Worm (Caenorhabditis elegans) whole organism, L3 larva: ENCODE data around the gene nrps-1.
A peak's percentile ranks its signal among the peaks of the same experiment; 100 is the strongest.

ENCODE experiments used
- R02D3.7 ChIP-seq: fragments of 150-350 bp; optimal IDR thresholded peaks from 2 replicates; lab custom pipeline; 2014; ENCODE audit warnings: missing biosample characterization, missing genetic modification characterization
- aly-2 ChIP-seq: fragments of 150-350 bp; optimal IDR thresholded peaks from 2 replicates; lab custom pipeline; 2014; ENCODE audit warnings: missing biosample characterization, missing genetic modification characterization
- ama-1 ChIP-seq: fragments of 150-350 bp; optimal IDR thresholded peaks from 2 replicates; lab custom pipeline; 2018
- ceh-28 ChIP-seq: fragments of 150-350 bp; optimal IDR thresholded peaks from 2 replicates; lab custom pipeline; 2014; ENCODE audit warnings: missing biosample characterization, missing genetic modification reagents, missing genetic modification characterization
- ceh-9 ChIP-seq: sonication (generic microtip); optimal IDR thresholded peaks from 2 replicates; lab custom pipeline; 2018; ENCODE audit warnings: missing biosample characterization, missing genetic modification characterization
- egl-5 ChIP-seq: fragments of 150-350 bp; optimal IDR thresholded peaks from 2 replicates; lab custom pipeline; 2017; ENCODE audit warnings: missing biosample characterization, missing genetic modification reagents, missing genetic modification characterization, inconsistent platforms
- elt-1 ChIP-seq: fragments of 150-350 bp; optimal IDR thresholded peaks from 2 replicates; lab custom pipeline; 2014; ENCODE audit warnings: missing biosample characterization, missing genetic modification characterization
- elt-2 ChIP-seq: sonication (generic microtip); optimal IDR thresholded peaks from 2 replicates; lab custom pipeline; 2016; ENCODE audit warnings: missing genetic modification reagents, mild to moderate bottlenecking, missing genetic modification characterization, missing compliant biosample characterization
- elt-3 ChIP-seq, 3 experiments: fragments of 150-350 bp in 1 of 3; sonication (generic microtip) in 2 of 3; optimal IDR thresholded peaks; 2 replicates in 2 of 3; 4 replicates in 1 of 3; lab custom pipeline; 2014 to 2017; ENCODE audit warnings: missing biosample characterization in 3 of 3, missing genetic modification characterization in 3 of 3
- eor-1 ChIP-seq, 2 experiments: fragments of 150-350 bp; optimal IDR thresholded peaks; 2 replicates each; lab custom pipeline; 2014 to 2018; ENCODE audit warnings: missing biosample characterization in 2 of 2, missing genetic modification characterization in 2 of 2
- fos-1 ChIP-seq: fragments of 150-350 bp; optimal IDR thresholded peaks from 2 replicates; lab custom pipeline; 2014; ENCODE audit warnings: missing biosample characterization, missing genetic modification characterization
- hmg-11 ChIP-seq: sonication (generic microtip); optimal IDR thresholded peaks from 2 replicates; lab custom pipeline; 2016; ENCODE audit warnings: missing genetic modification characterization, missing compliant biosample characterization
- lin-15B ChIP-seq: fragments of 150-350 bp; optimal IDR thresholded peaks from 2 replicates; lab custom pipeline; 2014; ENCODE audit warnings: missing biosample characterization, missing genetic modification characterization
- lin-39 ChIP-seq: fragments of 150-350 bp; optimal IDR thresholded peaks from 2 replicates; lab custom pipeline; 2018; ENCODE audit warnings: missing biosample characterization, missing genetic modification reagents, missing genetic modification characterization
- mdl-1 ChIP-seq: fragments of 150-350 bp; optimal IDR thresholded peaks from 2 replicates; lab custom pipeline; 2014; ENCODE audit warnings: missing biosample characterization, missing genetic modification characterization
- mml-1 ChIP-seq: fragments of 150-350 bp; sonication (generic microtip); optimal IDR thresholded peaks from 3 replicates; lab custom pipeline; 2014; ENCODE audit warnings: missing biosample characterization, missing genetic modification characterization
- nfya-1 ChIP-seq: sonication (generic microtip); optimal IDR thresholded peaks from 2 replicates; lab custom pipeline; 2017; ENCODE audit warnings: missing genetic modification characterization, mild to moderate bottlenecking, missing compliant biosample characterization, antibody characterized with exemption, moderate library complexity; ENCODE audit not compliant: insufficient read depth
- nhr-11 ChIP-seq: fragments of 150-350 bp; optimal IDR thresholded peaks from 2 replicates; lab custom pipeline; 2014; ENCODE audit warnings: missing biosample characterization, missing genetic modification characterization
- nhr-12 ChIP-seq: fragments of 150-350 bp; optimal IDR thresholded peaks from 2 replicates; lab custom pipeline; 2014; ENCODE audit warnings: missing biosample characterization, missing genetic modification characterization
- nhr-23 ChIP-seq: fragments of 150-350 bp; optimal IDR thresholded peaks from 2 replicates; lab custom pipeline; 2014; ENCODE audit warnings: missing biosample characterization, missing genetic modification reagents, missing genetic modification characterization
- nhr-237 ChIP-seq: fragments of 150-350 bp; optimal IDR thresholded peaks from 2 replicates; lab custom pipeline; 2014; ENCODE audit warnings: missing biosample characterization, missing genetic modification characterization
- nhr-25 ChIP-seq: sonication (generic microtip); optimal IDR thresholded peaks from 2 replicates; lab custom pipeline; 2017; ENCODE audit warnings: missing biosample characterization, missing genetic modification characterization
- nhr-28 ChIP-seq: fragments of 150-350 bp; optimal IDR thresholded peaks from 2 replicates; lab custom pipeline; 2014; ENCODE audit warnings: missing biosample characterization, missing genetic modification characterization
- pha-4 ChIP-seq: fragments of 150-350 bp; optimal IDR thresholded peaks from 2 replicates; lab custom pipeline; 2014; ENCODE audit warnings: missing biosample characterization, missing genetic modification reagents, missing genetic modification characterization
- skn-1 ChIP-seq: fragments of 150-350 bp; optimal IDR thresholded peaks from 2 replicates; lab custom pipeline; 2014; ENCODE audit warnings: missing biosample characterization, missing genetic modification characterization
- tbx-2 ChIP-seq: sonication (generic microtip); optimal IDR thresholded peaks from 2 replicates; lab custom pipeline; 2016; ENCODE audit warnings: mild to moderate bottlenecking, missing genetic modification characterization, missing compliant biosample characterization
- unc-62 ChIP-seq: fragments of 150-350 bp; sonication (generic microtip); optimal IDR thresholded peaks from 4 replicates; lab custom pipeline; 2014; ENCODE audit warnings: missing biosample characterization, missing genetic modification reagents, missing genetic modification characterization
- ztf-11 ChIP-seq: fragments of 150-350 bp; optimal IDR thresholded peaks from 2 replicates; lab custom pipeline; 2014; ENCODE audit warnings: missing biosample characterization, missing genetic modification characterization

The nrps-1 gene

DNA sequence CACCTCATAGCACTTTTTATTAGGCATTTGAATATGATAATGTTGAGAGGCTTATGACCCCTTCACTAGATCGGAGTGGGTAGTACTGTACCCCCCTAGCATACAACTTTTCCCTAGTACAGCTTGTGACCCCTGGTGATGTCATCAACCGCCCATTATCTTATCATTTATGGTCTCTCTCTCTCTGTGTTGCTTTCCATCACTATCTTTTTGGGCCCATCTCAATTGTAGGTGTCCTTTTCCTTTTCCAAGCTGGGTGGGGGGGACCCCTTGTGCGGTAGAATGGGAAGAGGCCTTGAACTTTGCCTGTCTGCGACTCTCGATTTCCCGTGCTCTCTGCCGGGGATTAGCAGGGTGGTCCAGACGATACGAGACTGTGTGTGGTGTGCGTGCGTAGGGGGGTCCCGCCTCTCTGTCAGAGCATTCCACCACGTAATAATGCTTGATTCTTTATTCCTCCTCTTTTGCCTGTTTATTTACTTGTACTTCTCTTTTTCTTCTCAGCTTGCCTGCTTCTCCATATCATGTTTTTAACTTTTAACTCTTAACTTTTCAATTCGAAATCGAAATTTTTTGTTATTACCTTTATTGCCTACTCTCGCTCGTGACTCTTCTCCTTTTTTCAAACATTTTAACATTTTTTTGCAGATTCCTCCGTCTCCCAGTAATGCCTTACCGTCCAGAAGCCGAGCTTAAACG, 26.2 kb downstream of the nrps-1 start, which contains the start of gene ztf-29:
Gene ztf-29, plus strand, starts transcription at position 649 of the 699 bp plus-strand sequence.
- TF ChIP-seq ceh-28 (tag; lab: Kevin White, UChicago) (no peak), aly-2 (tag; lab: Kevin White, UChicago) (no peak), ceh-9 (tag; lab: Kevin White, UChicago) (no peak), nhr-11 (tag; lab: Kevin White, UChicago) (no peak), nhr-25 (tag; lab: Kevin White, UChicago) (no peak), lin-39 (tag; lab: Kevin White, UChicago) (no peak), mml-1 (tag; lab: Kevin White, UChicago) (no peak), fos-1 (tag; lab: Kevin White, UChicago) (no peak), mdl-1 (tag; lab: Kevin White, UChicago) (no peak), elt-2 (tag; lab: Kevin White, UChicago) (no peak), lin-15B (no peak), ama-1 (lab: Kevin White, UChicago) (no peak), pha-4 (no peak), hmg-11 (no peak), unc-62 (GFP tag; lab: Kevin White, UChicago) (no peak), eor-1 (tag; optimal IDR thresholded peaks at IDR 0.05; lab: Kevin White, UChicago) (no peak)
- TF ChIP-seq, all 47 proteins: peak for 0

DNA sequence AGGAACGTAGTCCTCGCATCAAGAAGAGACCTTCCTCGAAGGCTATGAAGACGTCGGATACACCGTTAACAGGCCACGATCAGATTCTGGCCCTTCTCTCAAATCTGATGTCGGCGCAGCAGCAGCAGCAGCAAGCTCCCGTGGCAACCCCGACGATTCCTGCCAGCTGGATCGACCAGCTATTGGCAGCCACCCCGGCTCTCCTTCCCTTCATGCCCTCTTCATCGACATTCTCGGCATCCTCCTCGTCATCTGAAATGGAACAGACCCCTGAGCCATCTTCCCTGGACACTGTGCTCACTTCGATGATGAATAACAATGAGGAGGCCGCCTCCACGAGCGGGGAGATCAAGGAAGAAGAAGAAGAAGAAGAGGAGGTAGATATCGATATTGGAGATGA, 27.1 kb downstream of the nrps-1 start:
- no peak for TF ChIP-seq tbx-2 (tag; lab: Kevin White, UChicago)
- no peak for TF ChIP-seq nfya-1 (tag; lab: Kevin White, UChicago)
- no peak for TF ChIP-seq R02D3.7 (tag; lab: Kevin White, UChicago)
- no peak for TF ChIP-seq egl-5 (tag; lab: Kevin White, UChicago)
- TF ChIP-seq nhr-12 (tag; lab: Kevin White, UChicago), result no peak
- TF ChIP-seq, all 47 proteins: peak for 0

DNA sequence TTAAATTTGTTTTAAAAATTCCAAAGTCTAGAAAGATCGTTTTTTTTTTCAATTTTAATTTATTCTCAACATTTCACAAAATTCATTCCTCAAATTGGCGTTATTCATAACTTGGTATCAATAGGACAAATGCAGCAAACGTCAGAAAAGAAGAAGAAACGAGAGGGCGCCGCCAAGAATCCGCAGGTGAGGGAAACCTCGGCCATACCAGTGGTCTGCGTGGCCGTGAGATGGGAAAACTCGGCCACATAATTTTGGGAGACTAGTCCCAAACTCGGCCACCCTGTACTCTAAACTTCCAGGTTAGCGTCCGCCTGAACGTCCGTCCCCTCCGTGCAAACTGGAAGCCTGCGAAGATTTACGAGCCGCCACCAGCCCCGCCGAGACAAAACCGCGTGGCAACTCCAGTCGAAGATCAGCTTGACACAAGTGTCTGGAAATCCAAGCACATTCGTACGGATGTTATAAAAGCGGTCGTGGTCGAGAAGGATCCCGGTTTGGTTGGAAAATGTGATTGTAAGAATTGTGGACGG, 29.0 kb downstream of the nrps-1 start, which contains the start of gene Y66D12A.11:
Gene Y66D12A.11, plus strand, starts transcription at position 51 of the 533 bp plus-strand sequence.
- TF ChIP-seq nhr-237 (tag; lab: Kevin White, UChicago), result no peak
- TF ChIP-seq nhr-11 (tag; lab: Kevin White, UChicago), result no peak

DNA sequence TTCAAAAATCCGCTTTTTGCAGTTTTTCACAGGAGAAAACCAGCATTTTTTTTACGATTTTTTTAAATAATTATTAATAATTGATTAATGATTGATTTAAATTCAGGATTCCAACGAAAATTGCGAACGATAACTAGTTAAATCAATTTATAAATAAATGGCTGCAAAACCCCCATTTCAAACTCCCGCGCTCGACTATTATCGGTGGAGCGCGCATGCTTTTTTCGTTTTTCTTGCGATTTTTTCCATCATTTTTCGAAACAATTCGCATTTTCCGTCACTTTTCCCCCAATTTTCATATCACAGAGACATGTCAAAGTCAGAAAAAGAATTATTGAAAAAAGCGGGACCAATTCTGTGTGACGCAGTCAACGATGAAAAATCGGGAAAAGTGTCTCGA, 31.1 kb downstream of the nrps-1 start, which contains the start of gene Y66D12A.10:
Gene Y66D12A.10, plus strand, starts transcription at position 273 of the 400 bp plus-strand sequence.
- peak; percentile 40 for TF ChIP-seq nhr-23 (tag; lab: Kevin White, UChicago)
- no peak for TF ChIP-seq ama-1 (lab: Kevin White, UChicago)
- TF ChIP-seq lin-15B, result peak; percentile 83
- peak; percentile 56 for TF ChIP-seq nfya-1 (tag; lab: Kevin White, UChicago)

DNA sequence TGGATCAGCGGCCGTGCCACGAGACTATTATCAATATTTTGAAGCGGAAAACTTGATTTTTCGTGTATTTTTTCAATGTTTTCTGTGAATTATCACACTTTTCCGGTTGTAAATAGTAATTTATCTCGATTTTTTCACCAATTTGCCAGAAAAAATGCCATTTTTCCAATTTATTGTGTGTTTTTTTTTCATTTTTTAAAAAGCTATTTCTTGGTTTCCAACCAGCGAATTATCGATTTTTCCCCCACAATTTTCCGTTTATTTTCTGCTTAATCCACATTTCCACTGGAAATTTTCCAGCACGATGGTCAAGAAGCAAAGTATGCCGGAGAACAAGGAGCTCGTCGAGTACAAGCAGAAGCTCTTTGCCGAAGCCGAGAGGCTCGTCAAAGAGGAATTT, 33.4 kb downstream of the nrps-1 start, which contains the start of gene psme-3:
Gene psme-3, plus strand, starts transcription at position 301 of the 400 bp plus-strand sequence.
- TF ChIP-seq mml-1 (tag; lab: Kevin White, UChicago) (no peak), skn-1 (tag; lab: Kevin White, UChicago) (no peak), fos-1 (tag; lab: Kevin White, UChicago) (no peak), ceh-28 (tag; lab: Kevin White, UChicago) (no peak), lin-39 (tag; lab: Kevin White, UChicago) (no peak), nhr-23 (tag; lab: Kevin White, UChicago) (no peak), ceh-9 (tag; lab: Kevin White, UChicago) (no peak), R02D3.7 (tag; lab: Kevin White, UChicago) (no peak), nhr-25 (tag; lab: Kevin White, UChicago) (no peak), elt-3 (tag; optimal IDR thresholded peaks at IDR 0.05; lab: Kevin White, UChicago) (no peak), nhr-237 (tag; lab: Kevin White, UChicago) (no peak), nhr-28 (tag; lab: Kevin White, UChicago) (no peak), nhr-11 (tag; lab: Kevin White, UChicago) (no peak), lin-15B (no peak), ztf-11 (tag; lab: Kevin White, UChicago) (no peak), elt-1 (tag; lab: Kevin White, UChicago) (no peak), nfya-1 (tag; lab: Kevin White, UChicago) (no peak)
